Fruit fly (Drosophila melanogaster): Measurements from ENCODE around the gene Eip75B.

DNA sequence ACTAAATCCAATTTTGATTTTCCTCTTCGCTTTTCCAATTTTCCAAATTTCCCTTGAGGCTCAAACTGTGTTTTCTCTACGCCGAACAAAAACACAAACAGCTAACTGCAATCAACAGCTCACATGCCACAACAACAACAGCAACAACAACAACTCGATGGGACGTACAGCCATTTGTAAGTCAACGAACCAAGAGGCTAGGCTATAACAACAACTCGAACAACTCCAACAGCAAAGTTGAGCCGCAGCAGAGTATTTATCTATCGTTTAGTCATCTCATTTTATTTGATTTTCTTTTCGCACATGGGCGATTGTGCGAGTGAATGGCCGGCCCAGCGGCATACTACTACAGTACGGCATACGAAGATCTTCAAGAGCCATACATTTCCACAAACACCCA, 51.7 kb downstream of the Eip75B start:
- TF ChIP-seq insv (optimal IDR thresholded peaks at IDR 0.05) (no peak), Myc (optimal IDR thresholded peaks at IDR 0.05) (no peak), Sin3A (optimal IDR thresholded peaks at IDR 0.05) (no peak), psq (optimal IDR thresholded peaks at IDR 0.05) (no peak)
